Fruit fly (Drosophila melanogaster) whole organism, prepupa: Measurements from ENCODE around the gene CG9577.
A peak's percentile ranks its signal among the peaks of the same experiment; 100 is the strongest.

ENCODE experiments used
- CG15336 ChIP-seq: fragments of 200-800 bp; sonication (Bioruptor generic); IDR thresholded peaks from 2 replicates; pipeline ENCODE4 v1.3.6; 2022; ENCODE audit warnings: missing biosample characterization, missing genetic modification characterization
- CG16779 ChIP-seq: fragments of 200-800 bp; sonication (Bioruptor generic); optimal IDR thresholded peaks from 3 replicates; lab custom pipeline; 2017; ENCODE audit warnings: missing biosample characterization, mild to moderate bottlenecking, missing genetic modification characterization
- CG31627 ChIP-seq: fragments of 200-800 bp; sonication (Bioruptor generic); optimal IDR thresholded peaks from 3 replicates; lab custom pipeline; 2016; ENCODE audit warnings: missing biosample characterization, missing genetic modification characterization
- CG32006 ChIP-seq: fragments of 200-800 bp; sonication (Bioruptor generic); optimal IDR thresholded peaks from 3 replicates; lab custom pipeline; 2017; ENCODE audit warnings: missing biosample characterization, mild to moderate bottlenecking, missing genetic modification characterization
- CG34406 ChIP-seq: fragments of 200-800 bp; sonication (Bioruptor generic); optimal IDR thresholded peaks from 3 replicates; lab custom pipeline; 2016; ENCODE audit warnings: missing biosample characterization, missing genetic modification characterization
- CG3919 ChIP-seq: fragments of 200-800 bp; sonication (Bioruptor generic); optimal IDR thresholded peaks from 3 replicates; lab custom pipeline; 2016; ENCODE audit warnings: missing biosample characterization, missing genetic modification characterization
- CG4318 ChIP-seq: fragments of 200-800 bp; sonication (Bioruptor generic); optimal IDR thresholded peaks from 3 replicates; lab custom pipeline; 2017; ENCODE audit warnings: missing biosample characterization, mild to moderate bottlenecking, missing genetic modification characterization
- CG6163 ChIP-seq: fragments of 200-800 bp; sonication (Bioruptor generic); IDR thresholded peaks from 3 replicates; pipeline ENCODE4 v1.3.6; 2022; ENCODE audit warnings: missing biosample characterization, missing genetic modification characterization
- CG6792 ChIP-seq: fragments of 200-800 bp; sonication (Bioruptor generic); optimal IDR thresholded peaks from 3 replicates; lab custom pipeline; 2016; ENCODE audit warnings: missing biosample characterization, missing genetic modification characterization
- CG6854 ChIP-seq: fragments of 200-800 bp; sonication (Bioruptor generic); optimal IDR thresholded peaks from 2 replicates; lab custom pipeline; 2017; ENCODE audit warnings: missing biosample characterization, mild to moderate bottlenecking, missing genetic modification characterization
- CG8119 ChIP-seq: fragments of 200-800 bp; sonication (Bioruptor generic); IDR thresholded peaks from 3 replicates; pipeline ENCODE4 v1.3.6; 2022; ENCODE audit warnings: missing biosample characterization, missing genetic modification characterization
- CG8319 ChIP-seq: fragments of 200-800 bp; sonication (Bioruptor generic); optimal IDR thresholded peaks from 3 replicates; lab custom pipeline; 2016; ENCODE audit warnings: missing biosample characterization, missing genetic modification characterization
- CG9139 ChIP-seq: fragments of 200-800 bp; sonication (Bioruptor generic); optimal IDR thresholded peaks from 3 replicates; lab custom pipeline; 2017; ENCODE audit warnings: missing biosample characterization, mild to moderate bottlenecking, missing genetic modification characterization
- Eip75B ChIP-seq: fragments of 200-800 bp; sonication (Bioruptor generic); optimal IDR thresholded peaks from 3 replicates; lab custom pipeline; 2016; ENCODE audit warnings: missing biosample characterization, missing genetic modification characterization
- Eip78C ChIP-seq: fragments of 200-800 bp; sonication (Bioruptor generic); peaks from one replicate; lab custom pipeline; 2016; ENCODE audit warnings: missing biosample characterization, missing genetic modification characterization
- Ets96B ChIP-seq: fragments of 200-800 bp; optimal IDR thresholded peaks from 2 replicates; lab custom pipeline; 2019; ENCODE audit warnings: missing biosample characterization, mild to moderate bottlenecking, missing genetic modification characterization, moderate library complexity
- Hr38 ChIP-seq: sonication (Bioruptor generic); optimal IDR thresholded peaks from 2 replicates; lab custom pipeline; 2016; ENCODE audit warnings: missing biosample characterization, missing genetic modification characterization
- Lpt ChIP-seq: fragments of 200-800 bp; sonication (Bioruptor generic); optimal IDR thresholded peaks from 3 replicates; lab custom pipeline; 2016; ENCODE audit warnings: missing biosample characterization, missing genetic modification characterization
- Met ChIP-seq: fragments of 200-800 bp; sonication (Bioruptor generic); optimal IDR thresholded peaks from 3 replicates; lab custom pipeline; 2016; ENCODE audit warnings: missing biosample characterization, missing genetic modification characterization
- OdsH ChIP-seq: fragments of 200-800 bp; sonication (Bioruptor generic); optimal IDR thresholded peaks from 3 replicates; lab custom pipeline; 2016; ENCODE audit warnings: missing biosample characterization, missing genetic modification characterization
- Smox ChIP-seq: fragments of 200-800 bp; sonication (Bioruptor generic); optimal IDR thresholded peaks from 3 replicates; lab custom pipeline; 2016; ENCODE audit warnings: missing biosample characterization, missing genetic modification characterization
- Sox102F ChIP-seq: fragments of 200-800 bp; sonication (Bioruptor generic); optimal IDR thresholded peaks from 2 replicates; lab custom pipeline; 2016; ENCODE audit warnings: missing biosample characterization, mild to moderate bottlenecking, missing genetic modification characterization
- Sox14 ChIP-seq: fragments of 200-800 bp; sonication (Bioruptor generic); optimal IDR thresholded peaks from 3 replicates; lab custom pipeline; 2016; ENCODE audit warnings: missing biosample characterization, missing genetic modification characterization
- Sox15 ChIP-seq: fragments of 200-800 bp; sonication (Bioruptor generic); optimal IDR thresholded peaks from 3 replicates; lab custom pipeline; 2016; ENCODE audit warnings: missing biosample characterization, missing genetic modification characterization
- achi ChIP-seq: fragments of 200-800 bp; sonication (Bioruptor generic); optimal IDR thresholded peaks from 3 replicates; lab custom pipeline; 2016; ENCODE audit warnings: missing biosample characterization, missing genetic modification characterization
- dsx ChIP-seq: fragments of 200-800 bp; optimal IDR thresholded peaks from 3 replicates; lab custom pipeline; 2019; ENCODE audit warnings: missing biosample characterization, mild to moderate bottlenecking, missing genetic modification characterization, moderate library complexity; ENCODE audit not compliant: poor library complexity, severe bottlenecking
- esn ChIP-seq: fragments of 200-800 bp; sonication (Bioruptor generic); optimal IDR thresholded peaks from 2 replicates; lab custom pipeline; 2016; ENCODE audit warnings: missing biosample characterization, mild to moderate bottlenecking, missing genetic modification characterization, moderate library complexity
- fd85E ChIP-seq: fragments of 200-800 bp; sonication (Bioruptor generic); optimal IDR thresholded peaks from 3 replicates; lab custom pipeline; 2016; ENCODE audit warnings: missing biosample characterization, missing genetic modification characterization
- fkh ChIP-seq: fragments of 200-800 bp; sonication (Bioruptor generic); optimal IDR thresholded peaks from 3 replicates; lab custom pipeline; 2017; ENCODE audit warnings: missing biosample characterization, mild to moderate bottlenecking, missing genetic modification characterization, moderate library complexity
- lz ChIP-seq: fragments of 200-800 bp; sonication (Bioruptor generic); optimal IDR thresholded peaks from 3 replicates; lab custom pipeline; 2016; ENCODE audit warnings: missing biosample characterization, missing genetic modification characterization
- net ChIP-seq: fragments of 200-800 bp; sonication (Bioruptor generic); optimal IDR thresholded peaks from 3 replicates; lab custom pipeline; 2016; ENCODE audit warnings: missing biosample characterization, missing genetic modification characterization
- pdm3 ChIP-seq: fragments of 200-800 bp; sonication (Bioruptor generic); optimal IDR thresholded peaks from 3 replicates; lab custom pipeline; 2016; ENCODE audit warnings: missing biosample characterization, missing genetic modification characterization
- salr ChIP-seq, 2 experiments: fragments of 200-800 bp; sonication (Bioruptor generic); optimal IDR thresholded peaks; 3 replicates each; lab custom pipeline; 2016 to 2018; ENCODE audit warnings: missing biosample characterization in 2 of 2, missing genetic modification characterization in 2 of 2, mild to moderate bottlenecking in 1 of 2
- spab ChIP-seq: fragments of 200-800 bp; sonication (Bioruptor generic); optimal IDR thresholded peaks from 2 replicates; lab custom pipeline; 2017; ENCODE audit warnings: missing biosample characterization, mild to moderate bottlenecking, missing genetic modification characterization, missing genetic modification reagents
- ss ChIP-seq, 2 experiments: fragments of 200-800 bp; sonication (Bioruptor generic); optimal IDR thresholded peaks; 2 replicates in 1 of 2; 3 replicates in 1 of 2; lab custom pipeline; 2017 to 2018; ENCODE audit warnings: mild to moderate bottlenecking in 2 of 2, missing biosample characterization in 2 of 2, missing genetic modification characterization in 2 of 2, moderate library complexity in 1 of 2
- svp ChIP-seq: fragments of 200-800 bp; sonication (Bioruptor generic); peaks from one replicate; lab custom pipeline; 2016; ENCODE audit warnings: missing biosample characterization, missing genetic modification characterization
- topi ChIP-seq: fragments of 200-800 bp; sonication (Bioruptor generic); optimal IDR thresholded peaks from 3 replicates; lab custom pipeline; 2016; ENCODE audit warnings: missing biosample characterization, missing genetic modification characterization
- vri ChIP-seq: fragments of 200-800 bp; sonication (Bioruptor generic); optimal IDR thresholded peaks from 3 replicates; lab custom pipeline; 2016; ENCODE audit warnings: missing biosample characterization, mild to moderate bottlenecking, missing genetic modification characterization

Gene CG9577

DNA sequence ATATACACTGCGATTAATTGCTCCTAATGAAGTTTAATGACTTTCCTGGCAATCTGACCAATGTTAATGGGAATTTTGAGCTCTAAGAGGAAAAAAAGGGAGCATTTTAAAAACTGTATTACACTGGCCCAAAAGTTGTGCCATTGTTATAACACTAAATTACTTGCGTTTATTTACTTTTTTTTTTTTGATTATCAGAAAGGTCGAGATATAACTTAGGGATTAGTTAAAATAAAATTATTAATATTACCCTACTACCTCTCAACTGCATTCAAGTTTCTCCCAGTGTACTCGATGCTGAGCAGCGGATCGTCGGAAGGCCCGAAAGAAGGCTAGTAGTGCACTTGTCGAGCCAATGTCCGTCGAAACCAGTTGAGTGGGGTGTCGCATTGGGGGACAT, 36.0 kb upstream of the CG9577 start (continued):
- TF ChIP-seq Ets96B (tag; lab: Kevin White, UChicago) (no peak), CG6792 (GFP tag; lab: Kevin White, UChicago) (no peak), CG34406 (GFP tag; lab: Kevin White, UChicago) (no peak), salr (GFP tag; optimal IDR thresholded peaks at IDR 0.05; lab: Kevin White, UChicago) (peak in 1 of 2 experiments; percentile 46), CG9139 (no peak), Lpt (GFP tag; lab: Kevin White, UChicago) (peak; percentile 55), svp (GFP tag; lab: Kevin White, UChicago) (peak; percentile 16), fkh (GFP tag; lab: Kevin White, UChicago) (no peak), CG6163 (GFP tag; lab: Robert Waterston, UW) (no peak), Sox15 (no peak), lz (GFP tag; lab: Kevin White, UChicago) (no peak), topi (GFP tag; lab: Kevin White, UChicago) (no peak), CG16779 (tag; lab: Kevin White, UChicago) (no peak), CG6854 (GFP tag; lab: Kevin White, UChicago) (no peak), CG8319 (no peak), OdsH (GFP tag; lab: Kevin White, UChicago) (peak; percentile 33), CG31627 (GFP tag; lab: Kevin White, UChicago) (no peak), Sox102F (GFP tag; lab: Kevin White, UChicago) (no peak), Eip75B (GFP tag; lab: Kevin White, UChicago) (no peak), CG3919 (GFP tag; lab: Kevin White, UChicago) (peak; percentile 26), CG15336 (GFP tag; lab: Robert Waterston, UW) (peak; percentile 79), fd85E (GFP tag; lab: Kevin White, UChicago) (no peak), Met (GFP tag; lab: Kevin White, UChicago) (no peak)

DNA sequence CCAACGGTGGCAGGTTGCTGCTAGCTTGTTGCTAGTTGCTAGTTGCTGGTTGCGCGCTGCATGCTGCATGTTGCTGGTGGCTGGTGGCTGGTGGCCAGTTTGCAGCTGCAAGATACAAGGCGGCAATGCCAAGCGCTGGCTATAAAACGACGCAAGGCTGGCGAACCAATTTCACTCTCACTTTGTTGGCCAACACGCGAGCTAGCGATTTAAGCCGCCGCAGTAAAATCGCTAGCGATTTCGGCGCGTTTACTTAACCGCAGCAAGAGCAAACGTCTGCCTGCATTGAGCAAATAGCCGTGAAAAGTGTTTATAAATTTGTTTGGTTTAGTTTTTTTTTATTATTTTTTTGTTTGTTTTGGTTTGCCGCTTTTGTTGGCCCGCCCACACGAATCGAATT, 33.0 kb upstream of the CG9577 start, which contains the start of gene CG15322:
Gene CG15322, plus strand, starts transcription at position 148 of the 400 bp plus-strand sequence.
- TF ChIP-seq pdm3 (GFP tag; lab: Kevin White, UChicago) (no peak), Lpt (GFP tag; lab: Kevin White, UChicago) (no peak), CG4318 (GFP tag; lab: Kevin White, UChicago) (no peak), CG15336 (GFP tag; lab: Robert Waterston, UW) (no peak), fkh (GFP tag; lab: Kevin White, UChicago) (no peak), CG3919 (GFP tag; lab: Kevin White, UChicago) (peak; percentile 0), CG16779 (tag; lab: Kevin White, UChicago) (no peak), CG8119 (GFP tag; lab: Robert Waterston, UW) (0 out of 3 replicates have a peak, but pooled peaks have one; percentile 18), lz (GFP tag; lab: Kevin White, UChicago) (no peak), CG32006 (no peak), Sox14 (GFP tag; lab: Kevin White, UChicago) (no peak), ss (GFP tag; optimal IDR thresholded peaks at IDR 0.05; lab: Kevin White, UChicago) (peak in 1 of 2 experiments; percentile 23), svp (GFP tag; lab: Kevin White, UChicago) (no peak), fd85E (GFP tag; lab: Kevin White, UChicago) (no peak), spab (GFP tag; lab: Kevin White, UChicago) (no peak)

DNA sequence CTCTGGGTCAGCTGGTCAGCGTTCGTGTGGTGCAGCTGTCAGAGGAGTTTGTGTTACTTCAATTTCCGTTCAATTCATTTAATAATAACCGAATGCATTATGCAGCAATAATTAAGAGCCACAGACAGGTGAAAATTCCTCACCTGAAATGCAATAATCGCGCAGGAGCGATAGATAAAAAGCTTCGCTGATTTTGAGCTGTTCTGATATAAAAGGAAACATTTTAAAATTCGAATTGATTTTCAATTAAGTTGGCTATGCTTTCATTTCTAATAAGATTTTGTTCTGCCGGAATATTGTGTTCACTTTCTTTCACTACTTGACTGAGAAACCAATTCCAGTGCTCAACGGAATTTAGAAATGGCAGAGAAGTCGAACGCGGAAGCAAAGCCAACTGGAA, 27.0 kb upstream of the CG9577 start, which contains the start of gene CG42583:
Gene CG42583, plus strand, starts transcription at position 301 of the 400 bp plus-strand sequence.
- TF ChIP-seq Sox15 = no peak
- TF ChIP-seq pdm3 (GFP tag; lab: Kevin White, UChicago) = no peak

DNA sequence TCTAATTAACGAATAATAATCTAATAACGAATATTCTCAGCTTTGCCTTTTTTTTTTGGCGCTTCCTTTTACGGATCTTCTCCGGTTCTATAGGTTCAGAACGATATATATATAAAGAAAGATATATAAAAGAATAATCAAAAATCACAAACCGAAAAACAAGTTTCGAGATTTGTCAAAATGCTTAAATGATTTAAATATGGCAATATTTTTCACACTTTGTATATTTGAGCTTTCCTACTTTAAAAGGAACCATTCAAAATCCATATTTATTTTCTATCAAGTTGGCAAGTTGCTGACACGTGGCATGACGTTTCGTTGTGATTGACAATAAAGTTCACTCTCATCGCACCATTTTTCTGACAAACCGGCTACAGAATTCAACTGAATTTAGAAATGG, 25.8 kb upstream of the CG9577 start, which contains the start of gene CG34332:
Gene CG34332, plus strand, starts transcription at position 301 of the 400 bp plus-strand sequence.
- TF ChIP-seq dsx (GFP tag; lab: Kevin White, UChicago) = no peak
- TF ChIP-seq vri (GFP tag; lab: Kevin White, UChicago) = no peak
- TF ChIP-seq CG9139 = no peak
- no peak for TF ChIP-seq CG8119 (GFP tag; lab: Robert Waterston, UW)
- no peak for TF ChIP-seq ss (GFP tag; optimal IDR thresholded peaks at IDR 0.05; lab: Kevin White, UChicago)
- no peak for TF ChIP-seq net
- no peak for TF ChIP-seq Hr38 (GFP tag; lab: Kevin White, UChicago)
- no peak for TF ChIP-seq Smox
- TF ChIP-seq Eip78C (GFP tag; lab: Kevin White, UChicago) = no peak
- no peak for TF ChIP-seq Sox14 (GFP tag; lab: Kevin White, UChicago)
- TF ChIP-seq esn (GFP tag; lab: Kevin White, UChicago) = no peak
- no peak for TF ChIP-seq Lpt (GFP tag; lab: Kevin White, UChicago)
- TF ChIP-seq CG6854 (GFP tag; lab: Kevin White, UChicago) = no peak
- no peak for TF ChIP-seq CG8319
- TF ChIP-seq achi = no peak
